Worm (Caenorhabditis elegans) whole organism, L4 larva: ENCODE data around the gene Y43F8C.9.

ENCODE experiments used
- F10B5.3 ChIP-seq: sonication (generic microtip); optimal IDR thresholded peaks from 2 replicates; lab custom pipeline; 2016; ENCODE audit warnings: mild to moderate bottlenecking, missing genetic modification characterization, missing compliant biosample characterization
- F37D6.2 ChIP-seq: sonication (generic microtip); optimal IDR thresholded peaks from 2 replicates; lab custom pipeline; 2016; ENCODE audit warnings: mild to moderate bottlenecking, missing genetic modification characterization, missing compliant biosample characterization
- F44E2.7 ChIP-seq: fragments of 200-800 bp; sonication (Bioruptor generic); IDR thresholded peaks from 2 replicates; pipeline ENCODE4 v2.1.2; 2022; ENCODE audit warnings: missing genetic modification characterization, missing compliant biosample characterization
- F49E8.2 ChIP-seq: sonication (generic microtip); optimal IDR thresholded peaks from 2 replicates; lab custom pipeline; 2016; ENCODE audit warnings: missing compliant biosample characterization, mild to moderate bottlenecking, missing genetic modification characterization, borderline replicate concordance
- R02D3.7 ChIP-seq: fragments of 150-350 bp; sonication (generic microtip); optimal IDR thresholded peaks from 3 replicates; lab custom pipeline; 2014; ENCODE audit warnings: missing biosample characterization, missing genetic modification characterization
- T20F7.1 ChIP-seq: fragments of 200-800 bp; sonication (Bioruptor generic); optimal IDR thresholded peaks from 2 replicates; lab custom pipeline; 2018; ENCODE audit warnings: mild to moderate bottlenecking, missing genetic modification characterization, missing compliant biosample characterization
- Y48G9A.11 ChIP-seq: fragments of 200-800 bp; sonication (Bioruptor generic); IDR thresholded peaks from 2 replicates; pipeline ENCODE4 v1.3.6; 2022; ENCODE audit warnings: missing genetic modification reagents, missing genetic modification characterization, missing compliant biosample characterization
- aha-1 ChIP-seq: fragments of 150-350 bp; peaks from one replicate; lab custom pipeline; 2014; ENCODE audit warnings: missing biosample characterization, missing genetic modification characterization
- aly-2 ChIP-seq: sonication (generic microtip); optimal IDR thresholded peaks from 2 replicates; lab custom pipeline; 2018; ENCODE audit warnings: missing biosample characterization, missing genetic modification characterization
- ama-1 ChIP-seq: fragments of 150-350 bp; optimal IDR thresholded peaks from 2 replicates; lab custom pipeline; 2014; ENCODE audit warnings: inconsistent platforms, mixed read lengths
- arid-1 ChIP-seq: fragments of 200-800 bp; sonication (Bioruptor generic); conservative IDR thresholded peaks from 2 replicates; pipeline ENCODE4 v1.3.6; 2022; ENCODE audit warnings: missing genetic modification reagents, missing genetic modification characterization, missing compliant biosample characterization
- attf-4 ChIP-seq: sonication (generic microtip); optimal IDR thresholded peaks from 3 replicates; lab custom pipeline; 2017; ENCODE audit warnings: missing biosample characterization, missing genetic modification characterization
- ceh-20 ChIP-seq: fragments of 200-800 bp; sonication (Bioruptor generic); IDR thresholded peaks from 2 replicates; pipeline ENCODE4 v1.3.6; 2022; ENCODE audit warnings: missing genetic modification reagents, missing genetic modification characterization, missing compliant biosample characterization
- ceh-28 ChIP-seq: fragments of 150-350 bp; optimal IDR thresholded peaks from 2 replicates; lab custom pipeline; 2014; ENCODE audit warnings: missing biosample characterization, missing genetic modification reagents, missing genetic modification characterization
- ceh-44 ChIP-seq: fragments of 200-800 bp; sonication (Bioruptor generic); IDR thresholded peaks from 2 replicates; pipeline ENCODE4 v1.3.6; 2022; ENCODE audit warnings: missing genetic modification reagents, missing genetic modification characterization, missing compliant biosample characterization
- ceh-62 ChIP-seq: sonication (generic microtip); optimal IDR thresholded peaks from 2 replicates; lab custom pipeline; 2017; ENCODE audit warnings: missing biosample characterization, missing genetic modification characterization
- ces-1 ChIP-seq: fragments of 150-350 bp; sonication (generic microtip); optimal IDR thresholded peaks from 4 replicates; lab custom pipeline; 2014; ENCODE audit warnings: missing biosample characterization, missing genetic modification reagents, missing genetic modification characterization
- cey-2 ChIP-seq: sonication (generic microtip); optimal IDR thresholded peaks from 3 replicates; lab custom pipeline; 2017; ENCODE audit warnings: missing genetic modification characterization, mild to moderate bottlenecking, missing compliant biosample characterization, antibody characterized with exemption, borderline replicate concordance; ENCODE audit not compliant: insufficient read depth
- daf-12 ChIP-seq: fragments of 150-350 bp; optimal IDR thresholded peaks from 2 replicates; lab custom pipeline; 2014; ENCODE audit warnings: missing biosample characterization, missing genetic modification reagents, missing genetic modification characterization
- daf-19 ChIP-seq: fragments of 200-800 bp; sonication (Bioruptor generic); conservative IDR thresholded peaks from 2 replicates; pipeline ENCODE4 v1.3.6; 2022; ENCODE audit warnings: missing genetic modification characterization, missing compliant biosample characterization
- daf-8 ChIP-seq: fragments of 200-800 bp; sonication (Bioruptor generic); IDR thresholded peaks from 2 replicates; pipeline ENCODE4 v1.3.6; 2022; ENCODE audit warnings: missing genetic modification characterization, missing compliant biosample characterization
- dmd-6 ChIP-seq: fragments of 200-800 bp; sonication (Bioruptor generic); IDR thresholded peaks from 2 replicates; pipeline ENCODE4 v1.3.6; 2022; ENCODE audit warnings: missing genetic modification reagents, missing genetic modification characterization, missing compliant biosample characterization
- dmd-9 ChIP-seq: fragments of 200-800 bp; sonication (Bioruptor generic); IDR thresholded peaks from 2 replicates; pipeline ENCODE4 v1.3.6; 2022; ENCODE audit warnings: missing genetic modification reagents, missing genetic modification characterization, missing compliant biosample characterization
- duxl-1 ChIP-seq: sonication (generic microtip); optimal IDR thresholded peaks from 2 replicates; lab custom pipeline; 2016; ENCODE audit warnings: mild to moderate bottlenecking, missing genetic modification characterization, moderate library complexity, missing compliant biosample characterization; ENCODE audit not compliant: poor library complexity
- gei-8 ChIP-seq: fragments of 200-800 bp; sonication (Bioruptor generic); optimal IDR thresholded peaks from 2 replicates; lab custom pipeline; 2018; ENCODE audit warnings: mild to moderate bottlenecking, missing genetic modification characterization, missing compliant biosample characterization
- hif-1 ChIP-seq, 2 experiments: sonication (generic microtip); optimal IDR thresholded peaks; 2 replicates each; lab custom pipeline; 2016 to 2017; ENCODE audit warnings: missing compliant biosample characterization in 2 of 2, missing genetic modification characterization in 2 of 2, missing genetic modification reagents in 2 of 2, missing genotype in 2 of 2, mild to moderate bottlenecking in 1 of 2
- hlh-11 ChIP-seq: fragments of 200-800 bp; sonication (Bioruptor generic); optimal IDR thresholded peaks from 2 replicates; lab custom pipeline; 2018; ENCODE audit warnings: mild to moderate bottlenecking, missing genetic modification characterization, missing compliant biosample characterization
- lin-38 ChIP-seq: fragments of 200-800 bp; sonication (Bioruptor generic); IDR thresholded peaks from 2 replicates; pipeline ENCODE4 v1.3.6; 2022; ENCODE audit warnings: missing genetic modification reagents, missing genetic modification characterization, missing compliant biosample characterization
- lin-39 ChIP-seq: fragments of 150-350 bp; optimal IDR thresholded peaks from 2 replicates; lab custom pipeline; 2014; ENCODE audit warnings: missing biosample characterization, missing genetic modification reagents, missing genetic modification characterization
- madf-5 ChIP-seq, 2 experiments: fragments of 200-800 bp; sonication (Bioruptor generic); IDR thresholded peaks; 2 replicates each; pipeline ENCODE4 v1.3.6; 2022; ENCODE audit warnings: missing compliant biosample characterization in 2 of 2, missing genetic modification characterization in 2 of 2
- mep-1 ChIP-seq: fragments of 150-350 bp; sonication (generic microtip); optimal IDR thresholded peaks from 3 replicates; lab custom pipeline; 2014; ENCODE audit warnings: missing biosample characterization, missing genetic modification characterization
- mes-2 ChIP-seq: sonication (generic microtip); optimal IDR thresholded peaks from 2 replicates; lab custom pipeline; 2016; ENCODE audit warnings: missing genotype, mild to moderate bottlenecking, missing genetic modification characterization, missing compliant biosample characterization; ENCODE audit not compliant: poor library complexity, severe bottlenecking
- mxl-2 ChIP-seq: fragments of 200-800 bp; sonication (Bioruptor generic); conservative IDR thresholded peaks from 2 replicates; pipeline ENCODE4 v1.3.6; 2022; ENCODE audit warnings: missing genetic modification reagents, missing genetic modification characterization, missing compliant biosample characterization
- nhr-11 ChIP-seq: fragments of 150-350 bp; optimal IDR thresholded peaks from 2 replicates; lab custom pipeline; 2014; ENCODE audit warnings: missing biosample characterization, missing genetic modification characterization
- nhr-111 ChIP-seq: fragments of 200-800 bp; sonication (Bioruptor generic); optimal IDR thresholded peaks from 2 replicates; lab custom pipeline; 2018; ENCODE audit warnings: mild to moderate bottlenecking, missing genetic modification characterization, missing compliant biosample characterization
- nhr-237 ChIP-seq: sonication (generic microtip); optimal IDR thresholded peaks from 2 replicates; lab custom pipeline; 2017; ENCODE audit warnings: missing biosample characterization, missing genetic modification characterization
- nhr-25 ChIP-seq: sonication (generic microtip); optimal IDR thresholded peaks from 2 replicates; lab custom pipeline; 2017; ENCODE audit warnings: missing genetic modification characterization, mild to moderate bottlenecking, missing compliant biosample characterization, antibody characterized with exemption, moderate library complexity, borderline replicate concordance; ENCODE audit not compliant: insufficient read depth
- nhr-28 ChIP-seq: fragments of 150-350 bp; optimal IDR thresholded peaks from 2 replicates; lab custom pipeline; 2014; ENCODE audit warnings: missing biosample characterization, missing genetic modification characterization
- nhr-42 ChIP-seq: fragments of 200-800 bp; sonication (Bioruptor generic); IDR thresholded peaks from 2 replicates; pipeline ENCODE4 v1.3.6; 2022; ENCODE audit warnings: missing genetic modification characterization, missing compliant biosample characterization
- nhr-76 ChIP-seq: fragments of 150-350 bp; optimal IDR thresholded peaks from 2 replicates; lab custom pipeline; 2014; ENCODE audit warnings: missing biosample characterization, missing genetic modification characterization
- saeg-2 ChIP-seq: fragments of 200-800 bp; sonication (Bioruptor generic); IDR thresholded peaks from 2 replicates; pipeline ENCODE4 v1.3.6; 2022; ENCODE audit warnings: missing genetic modification reagents, missing genetic modification characterization, missing compliant biosample characterization
- sdz-12 ChIP-seq: fragments of 200-800 bp; sonication (Bioruptor generic); optimal IDR thresholded peaks from 2 replicates; lab custom pipeline; 2018; ENCODE audit warnings: mild to moderate bottlenecking, missing genetic modification characterization, missing compliant biosample characterization
- skn-1 ChIP-seq: fragments of 150-350 bp; optimal IDR thresholded peaks from 2 replicates; lab custom pipeline; 2014; ENCODE audit warnings: missing biosample characterization, missing genetic modification characterization
- unc-130 ChIP-seq: sonication (generic microtip); optimal IDR thresholded peaks from 2 replicates; lab custom pipeline; 2016; ENCODE audit warnings: missing genetic modification reagents, missing genetic modification characterization, missing compliant biosample characterization
- unc-39 ChIP-seq: sonication (generic microtip); optimal IDR thresholded peaks from 2 replicates; lab custom pipeline; 2017; ENCODE audit warnings: missing biosample characterization, missing genetic modification characterization
- zfp-2 ChIP-seq: sonication (generic microtip); optimal IDR thresholded peaks from 2 replicates; lab custom pipeline; 2016; ENCODE audit warnings: mild to moderate bottlenecking, missing genetic modification characterization, missing compliant biosample characterization
- zfp-3 ChIP-seq: fragments of 200-800 bp; sonication (Bioruptor generic); conservative IDR thresholded peaks from 2 replicates; pipeline ENCODE4 v1.3.6; 2022; ENCODE audit warnings: missing genetic modification reagents, missing genetic modification characterization, missing compliant biosample characterization
- zip-11 ChIP-seq: fragments of 200-800 bp; sonication (Bioruptor generic); IDR thresholded peaks from 2 replicates; pipeline ENCODE4 v1.3.6; 2022; ENCODE audit warnings: missing genetic modification characterization, missing compliant biosample characterization
- zip-2 ChIP-seq: fragments of 150-350 bp; optimal IDR thresholded peaks from 2 replicates; lab custom pipeline; 2014; ENCODE audit warnings: missing biosample characterization, missing genetic modification characterization
- ztf-11 ChIP-seq: fragments of 150-350 bp; optimal IDR thresholded peaks from 2 replicates; lab custom pipeline; 2014; ENCODE audit warnings: missing biosample characterization, missing genetic modification characterization

The Y43F8C.9 gene

ce11 chrV:19643015-19643414, 2.9 kb upstream of the Y43F8C.9 start (continued):
- TF ChIP-seq gei-8 (GFP tag; lab: Kevin White, UChicago) (peak; percentile 86), hlh-11 (peak; percentile 79), nhr-25 (peak; percentile 21), mxl-2 (GFP tag; lab: Robert Waterston, UW) (peak; percentile 87), T20F7.1 (GFP tag; lab: Kevin White, UChicago) (no peak), zfp-3 (GFP tag; lab: Robert Waterston, UW) (peak; percentile 86), F37D6.2 (tag; lab: Kevin White, UChicago) (peak; percentile 83), lin-38 (GFP tag; lab: Robert Waterston, UW) (peak; percentile 89), aly-2 (tag; lab: Kevin White, UChicago) (no peak), unc-39 (no peak), ceh-44 (peak; percentile 97), F49E8.2 (tag; lab: Kevin White, UChicago) (peak; percentile 95), nhr-111 (GFP tag; lab: Kevin White, UChicago) (peak; percentile 93), F44E2.7 (GFP tag; lab: Robert Waterston, UW) (peak; percentile 99), daf-19 (GFP tag; lab: Robert Waterston, UW) (no peak), mes-2 (tag; lab: Kevin White, UChicago) (peak; percentile 90), nhr-28 (tag; lab: Kevin White, UChicago) (peak; percentile 33), dmd-6 (GFP tag; lab: Robert Waterston, UW) (peak; percentile 83), zip-2 (tag; lab: Kevin White, UChicago) (peak; percentile 81)

ce11 chrV:19643903-19644302, 2.0 kb upstream of the Y43F8C.9 start, which contains the start of the genes Y43F8C.7 and mrps-28:
Y43F8C.7 (minus strand) TSS chrV:19644030.
mrps-28 (plus strand) TSS chrV:19644239.
- TF ChIP-seq ces-1, result no peak
- no peak for TF ChIP-seq unc-130 (GFP tag; lab: Kevin White, UChicago)
- TF ChIP-seq lin-39 (tag; lab: Kevin White, UChicago), result no peak
- no peak for TF ChIP-seq ama-1 (lab: Kevin White, UChicago)
- TF ChIP-seq nhr-42, result no peak
- TF ChIP-seq skn-1 (tag; lab: Kevin White, UChicago), result no peak
- no peak for TF ChIP-seq F49E8.2 (tag; lab: Kevin White, UChicago)
- peak; percentile 42 for TF ChIP-seq ceh-28 (tag; lab: Kevin White, UChicago)
- TF ChIP-seq zfp-3 (GFP tag; lab: Robert Waterston, UW), result no peak
- TF ChIP-seq Y48G9A.11 (GFP tag; lab: Robert Waterston, UW), result no peak
- TF ChIP-seq cey-2 (tag; lab: Kevin White, UChicago), result no peak
- TF ChIP-seq ceh-44, result no peak
- no peak for TF ChIP-seq daf-12 (tag; lab: Kevin White, UChicago)
- TF ChIP-seq nhr-237 (tag; lab: Kevin White, UChicago), result no peak
- no peak for TF ChIP-seq aha-1
- no peak for TF ChIP-seq madf-5 (GFP tag; IDR thresholded peaks at IDR 0.05; lab: Robert Waterston, UW)
- TF ChIP-seq dmd-9, result no peak
- no peak for TF ChIP-seq daf-8 (GFP tag; lab: Robert Waterston, UW)
- TF ChIP-seq ztf-11 (tag; lab: Kevin White, UChicago), result no peak
- no peak for TF ChIP-seq attf-4 (tag; lab: Kevin White, UChicago)
- TF ChIP-seq duxl-1, result no peak
- TF ChIP-seq mep-1 (tag; lab: Kevin White, UChicago), result peak; percentile 9
- no peak for TF ChIP-seq ceh-62 (tag; lab: Kevin White, UChicago)
- no peak for TF ChIP-seq arid-1 (GFP tag; lab: Robert Waterston, UW)
- peak; percentile 58 for TF ChIP-seq mes-2 (tag; lab: Kevin White, UChicago)
- no peak for TF ChIP-seq R02D3.7 (tag; lab: Kevin White, UChicago)
- TF ChIP-seq daf-19 (GFP tag; lab: Robert Waterston, UW), result no peak
- no peak for TF ChIP-seq nhr-76
- TF ChIP-seq nhr-11, result peak; percentile 5
- TF ChIP-seq hif-1 (tag; optimal IDR thresholded peaks at IDR 0.05; lab: Kevin White, UChicago), result no peak
- TF ChIP-seq zfp-2 (tag; lab: Kevin White, UChicago), result no peak
- no peak for TF ChIP-seq zip-11 (GFP tag; lab: Robert Waterston, UW)
- no peak for TF ChIP-seq sdz-12 (GFP tag; lab: Kevin White, UChicago)
- no peak for TF ChIP-seq saeg-2
- no peak for TF ChIP-seq zip-2 (tag; lab: Kevin White, UChicago)
- TF ChIP-seq ceh-20 (GFP tag; lab: Robert Waterston, UW), result no peak
- TF ChIP-seq F10B5.3, result no peak
- no peak for TF ChIP-seq nhr-25
